Worm (Caenorhabditis elegans): Measurements from ENCODE around the gene pld-1.

The pld-1 gene

ce11 chrII:5060719-5061118, 30.8 kb downstream of the pld-1 start, which contains the start of gene pho-12:
Gene pho-12 (minus strand): TSS chrII:5060819.
- no peak for TF ChIP-seq dao-5 (tag; optimal IDR thresholded peaks at IDR 0.05)

ce11 chrII:5058036-5058435, 33.5 kb downstream of the pld-1 start, which contains the start of gene C27A2.12:
Gene C27A2.12 (minus strand): TSS chrII:5058136.
- TF ChIP-seq W03F9.2 (tag; optimal IDR thresholded peaks at IDR 0.05) (no peak), him-1 (tag; optimal IDR thresholded peaks at IDR 0.05) (no peak), dao-5 (tag; optimal IDR thresholded peaks at IDR 0.05) (no peak)

ce11 chrII:5057315-5057714, 34.2 kb downstream of the pld-1 start:
- peak; percentile 12 for TF ChIP-seq W03F9.2 (tag; optimal IDR thresholded peaks at IDR 0.05)
- peak; percentile 55 for TF ChIP-seq him-1 (tag; optimal IDR thresholded peaks at IDR 0.05)
- TF ChIP-seq dao-5 (tag; optimal IDR thresholded peaks at IDR 0.05) = peak; percentile 13

ce11 chrII:5056254-5056653, 35.2 kb downstream of the pld-1 start:
- no peak for TF ChIP-seq W03F9.2 (tag; optimal IDR thresholded peaks at IDR 0.05)
- no peak for TF ChIP-seq him-1 (tag; optimal IDR thresholded peaks at IDR 0.05)
- no peak for TF ChIP-seq dao-5 (tag; optimal IDR thresholded peaks at IDR 0.05)

ce11 chrII:5055129-5055666, 36.3 kb downstream of the pld-1 start, which contains the start of the genes ify-1 and rpl-22:
Gene ify-1 (minus strand): TSS chrII:5055179.
Gene rpl-22 (plus strand): TSS chrII:5055616.
- TF ChIP-seq him-1 (tag; optimal IDR thresholded peaks at IDR 0.05) (peak; percentile 76), W03F9.2 (tag; optimal IDR thresholded peaks at IDR 0.05) (peak; percentile 94), dao-5 (tag; optimal IDR thresholded peaks at IDR 0.05) (no peak)

- TF ChIP-seq him-1 (tag; optimal IDR thresholded peaks at IDR 0.05) (no peak), dao-5 (tag; optimal IDR thresholded peaks at IDR 0.05) (no peak), W03F9.2 (tag; optimal IDR thresholded peaks at IDR 0.05) (no peak)
Observed at ce11 chrII:5050776-5051175, 40.7 kb downstream of the pld-1 start.

ce11 chrII:5049865-5050342, 41.6 kb downstream of the pld-1 start, which contains the start of gene F33G12.6:
Gene F33G12.6 (plus strand): TSS chrII:5049915.
- TF ChIP-seq dao-5 (tag; optimal IDR thresholded peaks at IDR 0.05) = no peak

ce11 chrII:5049249-5049648, 42.2 kb downstream of the pld-1 start:
- TF ChIP-seq dao-5 (tag; optimal IDR thresholded peaks at IDR 0.05) (no peak), him-1 (tag; optimal IDR thresholded peaks at IDR 0.05) (no peak), W03F9.2 (tag; optimal IDR thresholded peaks at IDR 0.05) (no peak)

ce11 chrII:5048185-5048795, 43.2 kb downstream of the pld-1 start:
- TF ChIP-seq dao-5 (tag; optimal IDR thresholded peaks at IDR 0.05) = no peak
- TF ChIP-seq W03F9.2 (tag; optimal IDR thresholded peaks at IDR 0.05) = no peak
- no peak for TF ChIP-seq him-1 (tag; optimal IDR thresholded peaks at IDR 0.05)

- no peak for TF ChIP-seq him-1 (tag; optimal IDR thresholded peaks at IDR 0.05)
- TF ChIP-seq W03F9.2 (tag; optimal IDR thresholded peaks at IDR 0.05) = no peak
- no peak for TF ChIP-seq dao-5 (tag; optimal IDR thresholded peaks at IDR 0.05)
Observed at ce11 chrII:5047279-5047678, 44.2 kb downstream of the pld-1 start.

ce11 chrII:5046209-5047200, 45.0 kb downstream of the pld-1 start:
- TF ChIP-seq dao-5 (tag; optimal IDR thresholded peaks at IDR 0.05) (no peak), W03F9.2 (tag; optimal IDR thresholded peaks at IDR 0.05) (no peak), him-1 (tag; optimal IDR thresholded peaks at IDR 0.05) (no peak)

ce11 chrII:5042381-5042930, 49.0 kb downstream of the pld-1 start:
- no peak for TF ChIP-seq him-1 (tag; optimal IDR thresholded peaks at IDR 0.05)
- no peak for TF ChIP-seq dao-5 (tag; optimal IDR thresholded peaks at IDR 0.05)
- no peak for TF ChIP-seq W03F9.2 (tag; optimal IDR thresholded peaks at IDR 0.05)

- no peak for TF ChIP-seq dao-5 (tag; optimal IDR thresholded peaks at IDR 0.05)
- no peak for TF ChIP-seq him-1 (tag; optimal IDR thresholded peaks at IDR 0.05)
- no peak for TF ChIP-seq W03F9.2 (tag; optimal IDR thresholded peaks at IDR 0.05)
Observed at ce11 chrII:5040631-5041156, 50.8 kb downstream of the pld-1 start, which contains the start of gene F33G12.7. Gene F33G12.7 (minus strand): TSS chrII:5040681.
